Fruit fly (Drosophila melanogaster): ENCODE data around the gene CG6830.

DNA sequence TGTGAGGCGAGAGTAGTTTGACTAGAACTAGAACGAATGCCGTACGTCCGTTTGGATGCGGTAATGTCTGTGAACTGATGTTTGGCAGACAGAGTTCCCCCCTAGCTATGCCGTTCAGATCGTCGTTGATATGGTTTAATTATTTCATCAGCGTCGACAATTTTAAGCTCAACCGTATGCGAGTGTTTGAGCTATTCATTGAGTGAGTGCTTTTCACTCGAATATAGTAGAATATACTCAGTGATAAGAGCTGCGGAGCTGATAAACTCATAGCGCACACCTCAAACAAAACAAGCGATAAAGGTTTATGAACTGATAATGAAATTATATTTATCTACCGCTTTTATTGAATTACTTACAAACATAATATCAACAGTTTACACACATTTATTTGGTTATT is 3.9 kb upstream of the CG6830 start, which contains the start of gene CG6834:
- TF ChIP-seq CG8478 (optimal IDR thresholded peaks at IDR 0.05) = no peak
- no peak for TF ChIP-seq CTCF (optimal IDR thresholded peaks at IDR 0.05)
